Fruit fly (Drosophila melanogaster) S2 (cell line): ENCODE measurements around the gene TwdlX.

Experiments
- CG8478 ChIP-seq: fragments of >200 bp; optimal IDR thresholded peaks from 2 replicates; lab custom pipeline; 2018
- CTCF ChIP-seq, 2 experiments: fragments of >200 bp; optimal IDR thresholded peaks; 2 replicates each; lab custom pipeline; 2018

TwdlX gene

DNA sequence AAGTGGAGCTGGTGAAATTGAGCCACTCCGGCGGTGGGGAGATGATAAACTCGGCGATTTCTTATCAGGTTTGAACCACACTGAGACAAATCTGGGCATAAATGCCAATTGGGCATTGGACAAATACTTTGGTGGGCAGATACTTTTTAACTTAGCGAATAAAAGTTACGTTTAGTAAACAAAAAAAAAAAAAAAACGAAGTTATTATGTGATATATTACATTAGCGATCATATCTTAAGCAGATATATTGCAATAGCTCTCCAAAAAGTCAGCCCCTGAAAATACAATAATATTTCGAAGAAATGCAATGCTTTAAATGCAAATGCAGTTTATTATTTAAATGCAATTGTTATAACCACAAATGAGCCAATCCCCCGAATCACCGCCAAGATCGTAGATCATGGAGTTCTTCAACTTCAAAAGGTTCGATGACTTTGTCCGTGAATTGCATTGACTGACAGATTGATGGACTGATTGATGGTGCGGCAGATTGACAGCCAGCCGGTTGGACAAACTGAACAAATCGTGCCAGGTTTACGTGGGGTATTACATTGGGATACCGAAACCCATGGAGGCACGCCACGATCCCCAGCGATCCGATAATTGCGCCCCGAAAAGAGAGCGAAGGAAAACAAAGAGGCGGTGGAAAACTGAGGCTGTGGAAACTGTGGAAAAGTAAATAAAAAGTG lies 32.9 kb upstream of the TwdlX start:
- TF ChIP-seq CTCF (optimal IDR thresholded peaks at IDR 0.05; lab: Kevin White, UChicago) (no peak), CG8478 (lab: Kevin White, UChicago) (no peak)

DNA sequence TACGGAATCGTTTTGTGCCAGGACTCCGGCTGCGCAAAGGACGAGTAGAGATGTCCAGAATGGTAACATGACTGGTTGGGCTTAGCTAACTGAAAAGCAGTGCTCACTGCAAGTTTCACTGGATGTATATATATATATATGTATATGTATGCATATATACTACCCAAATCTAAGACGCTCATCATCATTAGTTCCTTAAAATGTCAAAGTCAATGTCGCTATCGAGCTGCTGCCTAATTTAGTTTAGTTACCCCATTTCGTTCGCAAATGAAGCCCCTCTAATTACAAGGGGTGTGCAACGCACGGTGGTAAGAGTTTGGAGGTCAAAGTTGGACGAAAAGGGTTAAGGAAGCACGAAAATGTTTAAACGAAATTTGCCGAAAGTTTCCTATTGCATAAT lies 30.8 kb upstream of the TwdlX start, which contains the start of gene CG9676:
Gene CG9676, minus strand, starts transcription at position 101 of the 400 bp plus-strand sequence.
- no peak for TF ChIP-seq CTCF (optimal IDR thresholded peaks at IDR 0.05; lab: Kevin White, UChicago)
- TF ChIP-seq CG8478 (lab: Kevin White, UChicago): no peak

DNA sequence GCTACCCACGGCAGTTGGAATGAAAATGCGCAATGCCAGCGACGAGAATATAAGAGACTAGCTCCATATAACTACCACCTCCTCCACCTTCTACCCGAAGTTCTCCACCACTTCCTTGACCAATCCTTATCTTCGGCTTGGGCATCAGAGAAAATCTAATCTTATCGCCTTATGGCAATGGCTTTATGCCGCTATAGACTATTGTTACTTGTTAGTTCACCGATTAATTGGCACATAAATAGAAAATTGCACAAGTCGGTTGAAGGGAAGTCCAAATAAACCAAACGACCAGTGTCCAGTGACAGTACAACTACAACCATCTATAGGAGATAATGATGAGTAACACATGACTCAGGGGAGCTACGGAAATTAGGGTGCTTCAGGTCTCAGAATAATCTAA lies 28.9 kb upstream of the TwdlX start, which contains the start of gene sphe:
Gene sphe, minus strand, starts transcription at position 32 of the 400 bp plus-strand sequence.
- TF ChIP-seq CTCF (optimal IDR thresholded peaks at IDR 0.05; lab: Kevin White, UChicago) (no peak), CG8478 (lab: Kevin White, UChicago) (no peak)

DNA sequence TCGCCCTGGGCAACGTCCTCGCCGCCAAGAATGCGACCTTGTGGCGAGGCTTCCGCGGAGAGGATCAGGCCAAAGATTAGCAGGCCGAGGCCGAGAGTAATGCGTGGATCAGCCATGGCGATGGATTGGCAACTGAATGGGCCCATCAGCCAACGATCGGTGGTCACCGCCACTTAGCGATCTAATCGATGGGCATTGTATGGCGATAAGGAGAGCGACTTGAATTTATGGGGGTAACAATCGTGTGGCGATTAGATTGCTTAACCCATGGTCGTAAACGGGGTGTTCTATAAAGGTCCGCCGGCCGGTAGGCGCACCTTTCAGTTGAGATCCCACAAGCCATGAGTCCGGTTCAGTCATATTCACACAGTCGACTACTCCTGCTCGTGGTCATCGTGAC lies 27.1 kb upstream of the TwdlX start, which contains the start of the genes CG9673 and CG4653:
Gene CG9673, minus strand, starts transcription at position 138 of the 400 bp plus-strand sequence.
Gene CG4653, plus strand, starts transcription at position 335 of the 400 bp plus-strand sequence.
- TF ChIP-seq CTCF (optimal IDR thresholded peaks at IDR 0.05; lab: Kevin White, UChicago): no peak
- no peak for TF ChIP-seq CG8478 (lab: Kevin White, UChicago)

DNA sequence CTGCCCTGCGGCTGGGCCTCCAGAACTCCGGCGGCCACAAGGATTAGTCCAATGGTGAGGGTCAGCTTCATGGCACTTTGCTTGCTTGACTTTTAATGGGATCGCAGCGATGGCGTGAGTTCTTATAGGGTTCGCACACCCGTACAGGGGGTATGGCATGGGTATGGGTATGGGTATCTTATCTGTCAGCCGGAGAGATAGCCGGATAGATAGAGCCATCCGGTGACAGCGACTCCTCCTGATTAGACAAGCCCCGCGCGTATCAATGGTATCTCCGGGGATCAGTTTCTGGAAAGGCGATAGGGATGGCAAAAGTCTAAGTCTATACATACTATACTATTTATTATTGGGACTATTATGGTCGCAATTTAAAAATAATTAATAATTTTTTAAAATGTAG lies 24.1 kb upstream of the TwdlX start, which contains the start of gene CG9672:
Gene CG9672, minus strand, starts transcription at position 101 of the 400 bp plus-strand sequence.
- TF ChIP-seq CG8478 (lab: Kevin White, UChicago): no peak
- TF ChIP-seq CTCF (optimal IDR thresholded peaks at IDR 0.05; lab: Kevin White, UChicago): no peak

DNA sequence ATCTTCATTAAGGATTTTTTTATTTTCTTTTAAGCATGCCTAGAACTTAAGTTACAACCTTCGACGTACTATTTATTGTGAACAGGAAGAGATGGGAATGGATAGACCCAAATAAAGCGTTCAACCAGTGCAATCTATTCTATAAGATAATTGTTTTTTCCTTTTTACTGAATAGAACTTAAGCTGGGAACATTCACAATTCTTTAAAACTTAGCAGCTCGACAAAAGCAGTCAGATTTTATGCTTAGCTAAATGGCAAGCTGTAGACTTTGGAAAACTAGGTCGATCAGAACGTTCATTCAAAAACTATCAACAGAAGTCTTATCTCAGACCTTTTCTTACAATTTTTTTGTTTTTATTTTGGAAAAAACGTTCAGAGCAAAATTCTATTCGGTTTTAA lies 19.9 kb upstream of the TwdlX start, which contains the start of gene CG13008:
Gene CG13008, plus strand, starts transcription at position 301 of the 400 bp plus-strand sequence.
- TF ChIP-seq CTCF (optimal IDR thresholded peaks at IDR 0.05; lab: Kevin White, UChicago): no peak
- TF ChIP-seq CG8478 (lab: Kevin White, UChicago): no peak

DNA sequence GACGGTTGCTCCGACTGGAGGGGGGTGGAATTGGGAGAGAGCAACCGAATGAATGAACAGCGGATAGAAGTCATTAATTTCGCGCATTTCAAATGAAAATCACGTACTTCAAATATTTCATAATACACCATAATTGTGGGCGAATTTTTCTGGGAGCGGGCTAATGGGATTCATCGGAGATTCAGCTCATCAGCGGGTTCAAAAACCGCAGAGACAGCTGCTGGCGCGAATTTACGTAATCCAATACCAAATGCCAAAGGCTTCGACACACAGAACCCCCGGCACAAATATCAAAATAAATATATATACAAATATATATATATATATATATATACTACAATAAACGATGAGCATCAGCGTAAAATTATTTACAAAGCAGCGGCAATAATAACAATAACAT lies 14.2 kb upstream of the TwdlX start:
- no peak for TF ChIP-seq CTCF (optimal IDR thresholded peaks at IDR 0.05; lab: Kevin White, UChicago)
- TF ChIP-seq CG8478 (lab: Kevin White, UChicago): no peak

DNA sequence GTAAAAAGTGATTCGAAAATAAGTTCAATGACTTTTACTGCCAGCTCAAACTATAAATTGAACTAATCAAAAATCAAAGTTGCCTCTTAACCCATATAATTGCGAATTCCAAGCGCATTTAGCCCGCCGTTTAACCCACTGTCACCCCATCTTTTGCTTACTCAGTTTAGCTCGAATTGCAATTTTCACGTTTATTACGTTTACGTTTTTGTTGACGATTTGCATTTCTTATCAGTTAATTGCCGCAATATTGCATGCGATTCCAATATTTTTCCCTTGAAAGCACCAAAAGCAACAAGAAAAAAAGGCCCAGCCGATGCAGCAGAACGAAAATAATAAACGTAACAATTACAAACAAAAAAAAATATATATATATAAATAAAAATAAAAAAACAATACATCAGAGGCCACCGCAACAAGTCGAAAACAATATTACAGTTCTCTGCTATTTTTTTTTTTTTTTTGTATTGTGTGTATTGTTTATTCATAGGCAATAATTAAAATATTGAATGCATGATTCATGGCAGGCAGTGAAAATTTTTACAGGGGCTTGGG lies 12.6 kb upstream of the TwdlX start:
- no peak for TF ChIP-seq CTCF (optimal IDR thresholded peaks at IDR 0.05; lab: Kevin White, UChicago)
- no peak for TF ChIP-seq CG8478 (lab: Kevin White, UChicago)

DNA sequence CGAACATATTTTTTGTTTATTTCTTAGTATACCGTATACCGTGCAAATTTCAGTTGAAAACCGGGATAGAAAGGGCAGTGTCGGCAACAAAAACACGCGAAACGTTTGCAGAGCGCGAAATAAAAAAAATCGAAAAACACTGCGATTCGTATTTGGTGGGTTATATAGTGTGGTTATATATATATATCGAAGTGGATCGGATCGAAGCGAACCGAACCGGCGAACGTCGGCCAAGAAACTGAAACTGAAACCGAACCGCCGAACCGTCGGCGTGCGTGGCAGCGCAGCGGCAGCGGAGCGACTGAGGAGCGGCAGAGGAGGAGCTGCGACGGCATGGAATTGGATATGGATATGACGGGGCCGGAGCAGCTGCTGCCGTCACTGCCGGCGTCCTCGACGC lies 9.7 kb upstream of the TwdlX start, which contains the start of the genes CG32572 and CG34325:
Gene CG32572, plus strand, starts transcription at position 16 of the 400 bp plus-strand sequence.
Gene CG34325, minus strand, starts transcription at position 244 of the 400 bp plus-strand sequence.
- TF ChIP-seq CTCF (optimal IDR thresholded peaks at IDR 0.05; lab: Kevin White, UChicago) (no peak), CG8478 (lab: Kevin White, UChicago) (no peak)

DNA sequence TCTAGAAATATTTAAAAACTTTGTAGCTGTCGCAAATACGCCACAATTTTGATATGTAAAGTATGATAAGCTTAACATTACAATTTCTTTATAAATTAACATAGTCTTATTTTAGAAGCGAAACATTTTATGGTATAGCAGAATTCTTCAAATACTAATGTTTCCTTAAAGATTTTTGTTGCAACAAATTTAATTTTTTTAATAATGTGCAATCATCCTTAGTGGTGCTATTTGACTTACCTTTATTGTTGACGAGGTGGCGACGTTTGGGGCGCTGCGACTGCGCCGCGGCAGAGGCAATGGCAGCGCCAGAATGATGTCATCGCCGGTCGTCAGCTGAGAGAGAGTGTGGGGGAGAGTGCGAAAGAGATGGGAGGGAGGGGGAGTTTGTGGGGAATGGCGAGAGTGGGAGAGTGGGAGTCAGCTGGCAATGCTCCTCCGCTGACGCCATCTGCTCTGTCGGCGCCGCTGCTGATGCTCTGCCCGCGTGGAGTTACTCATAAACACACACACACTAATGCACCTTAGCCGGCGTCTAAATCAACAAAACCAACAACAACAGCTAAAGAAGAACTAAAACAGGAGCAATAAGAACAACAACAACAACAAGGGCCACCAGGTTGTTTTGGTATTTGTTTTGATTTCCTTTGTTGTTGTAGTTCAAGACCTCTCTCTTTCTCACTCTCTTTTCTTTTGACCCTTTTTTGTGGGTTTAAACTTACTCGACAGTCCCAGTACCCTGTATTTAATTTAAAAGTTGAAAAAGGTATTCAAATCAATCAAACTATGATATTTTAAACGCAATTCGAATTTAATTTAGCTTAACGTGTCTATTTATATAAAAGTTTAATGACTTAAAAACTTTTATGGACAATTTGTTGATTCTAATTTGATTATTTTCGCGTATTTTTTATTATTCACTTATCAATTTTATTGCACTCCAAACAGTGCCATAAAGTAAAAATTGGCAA lies 7.4 kb upstream of the TwdlX start:
- TF ChIP-seq CTCF (optimal IDR thresholded peaks at IDR 0.05; lab: Kevin White, UChicago) (no peak), CG8478 (lab: Kevin White, UChicago) (no peak)

DNA sequence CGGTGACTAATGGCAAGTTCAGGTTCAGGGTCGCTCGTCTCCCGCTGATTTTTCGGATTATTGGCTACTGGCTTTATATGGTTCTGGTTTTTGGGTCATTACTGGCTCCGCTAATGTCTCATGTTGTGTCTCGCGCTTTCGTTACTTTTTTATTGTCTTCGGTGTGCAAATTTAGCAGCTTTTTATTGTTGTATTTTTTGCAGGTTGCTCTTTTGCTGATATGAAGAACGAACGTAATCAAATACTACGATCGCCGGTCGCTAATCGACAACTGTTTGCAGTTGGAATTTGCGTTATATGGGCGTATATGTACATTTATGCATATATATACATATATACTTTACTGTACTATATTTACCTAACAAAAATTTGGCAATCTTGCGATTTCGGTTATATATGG lies 6.3 kb upstream of the TwdlX start:
- TF ChIP-seq CTCF (optimal IDR thresholded peaks at IDR 0.05; lab: Kevin White, UChicago): no peak
- no peak for TF ChIP-seq CG8478 (lab: Kevin White, UChicago)

DNA sequence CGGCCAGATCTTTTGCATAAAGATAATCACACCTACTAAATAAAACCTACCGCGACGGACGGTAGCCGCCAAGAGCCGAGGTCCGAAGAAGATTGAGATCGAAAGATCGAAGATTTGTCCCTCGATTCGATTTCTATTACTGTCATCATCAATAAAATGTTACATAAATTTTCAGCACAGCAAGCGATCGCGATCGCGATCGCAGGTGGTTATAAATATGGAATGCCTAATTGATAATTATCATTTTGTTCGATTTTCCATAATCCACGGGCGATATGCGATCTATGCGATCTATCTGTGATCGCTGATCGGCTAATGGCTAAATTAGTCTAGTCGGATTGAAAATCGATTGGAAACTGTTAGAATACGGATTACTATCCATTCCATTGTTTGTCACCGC lies 2.4 kb downstream of the TwdlX start:
- TF ChIP-seq CTCF (optimal IDR thresholded peaks at IDR 0.05; lab: Kevin White, UChicago): no peak
- no peak for TF ChIP-seq CG8478 (lab: Kevin White, UChicago)

DNA sequence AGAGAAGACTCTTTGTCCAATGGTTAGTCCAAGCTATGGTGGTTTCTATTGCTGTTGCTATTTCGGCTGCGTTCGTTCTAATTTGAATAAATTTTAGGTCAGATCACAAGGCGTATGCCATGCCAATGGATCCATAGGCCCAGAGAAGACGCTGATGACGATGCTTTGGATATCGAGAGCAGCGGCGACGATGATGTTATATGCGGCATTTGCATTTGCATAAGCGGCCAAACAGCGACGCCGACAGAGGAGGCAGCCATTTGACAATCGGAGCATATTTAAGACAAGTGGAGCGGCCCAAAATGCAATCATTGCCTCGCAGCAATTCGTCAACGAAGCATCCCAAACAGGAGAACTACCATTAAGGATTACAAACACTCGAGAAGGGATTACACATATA lies 3.8 kb downstream of the TwdlX start, which contains the start of gene TwdlY:
Gene TwdlY, plus strand, starts transcription at position 301 of the 400 bp plus-strand sequence.
- TF ChIP-seq CG8478 (lab: Kevin White, UChicago): no peak
- no peak for TF ChIP-seq CTCF (optimal IDR thresholded peaks at IDR 0.05; lab: Kevin White, UChicago)

DNA sequence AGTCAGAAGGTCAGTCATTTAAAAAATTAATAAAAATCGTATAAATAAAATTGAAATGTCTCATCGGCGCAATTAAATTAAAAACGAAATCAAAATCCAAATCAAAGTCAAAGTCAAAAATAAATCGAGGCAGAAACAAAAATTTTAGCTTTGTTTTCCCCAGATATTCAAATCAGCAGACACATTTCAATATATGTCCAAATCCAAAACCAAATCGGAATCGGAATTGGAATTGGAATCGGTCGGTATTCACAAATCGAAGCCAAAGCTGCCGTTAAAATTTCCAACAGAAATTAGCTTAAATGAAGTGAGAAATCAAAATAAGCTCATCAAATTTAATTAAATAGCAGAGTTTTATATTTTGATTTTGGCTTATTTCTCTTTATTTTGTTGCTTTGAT lies 5.3 kb downstream of the TwdlX start:
- TF ChIP-seq CTCF (optimal IDR thresholded peaks at IDR 0.05; lab: Kevin White, UChicago) (no peak), CG8478 (lab: Kevin White, UChicago) (no peak)
